Worm (Caenorhabditis elegans): ENCODE data around the gene F14H12.7.

DNA sequence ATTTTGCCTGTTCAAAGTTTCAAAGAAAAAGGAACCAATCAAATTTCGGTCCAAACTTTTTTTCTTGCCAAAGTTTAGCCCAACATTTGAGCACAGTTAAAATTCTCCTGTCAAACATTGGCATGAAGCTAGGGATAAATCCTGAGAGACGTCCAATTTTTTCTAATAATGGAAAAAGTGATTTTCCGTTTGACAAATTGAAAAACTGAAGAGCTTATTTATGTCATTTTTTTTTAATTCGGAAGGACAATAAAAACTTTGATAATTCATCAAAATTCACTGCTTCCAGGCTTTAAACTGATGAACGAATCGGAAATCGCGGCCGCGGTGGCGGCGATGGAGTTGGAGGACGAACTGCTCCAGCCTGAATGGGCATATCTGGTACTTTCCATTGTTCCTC is 41.9 kb downstream of the F14H12.7 start, which contains the start of gene dop-6:
- TF ChIP-seq mdl-1 (tag; optimal IDR thresholded peaks at IDR 0.05) (no peak), ceh-88 (GFP tag; IDR thresholded peaks at IDR 0.05) (no peak), snu-23 (GFP tag; optimal IDR thresholded peaks at IDR 0.05) (no peak), unc-130 (tag; optimal IDR thresholded peaks at IDR 0.05) (no peak)
